Worm (Caenorhabditis elegans): ENCODE measurements around the gene C05D9.4.

DNA sequence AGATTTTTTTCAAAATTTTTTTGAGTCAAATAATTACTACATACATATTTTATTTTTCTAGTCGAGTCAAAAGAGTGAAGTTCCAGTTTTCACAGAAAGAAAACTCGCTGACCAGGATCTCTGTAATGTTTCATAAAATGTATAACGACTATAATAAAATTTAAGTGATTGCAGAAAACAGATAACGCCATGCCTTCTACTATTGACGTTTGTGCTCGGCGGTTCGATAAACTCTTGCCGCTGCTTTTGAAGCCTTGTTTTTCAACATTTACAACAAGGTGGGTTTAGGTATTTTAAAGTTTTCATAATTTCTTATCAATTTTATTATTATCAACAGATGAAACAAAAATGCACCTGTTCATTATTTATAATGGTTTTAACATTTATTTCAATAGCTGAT is 17.6 kb downstream of the C05D9.4 start, which contains the start of gene lmp-2:
- TF ChIP-seq T20F7.1 (GFP tag; optimal IDR thresholded peaks at IDR 0.05): no peak
- TF ChIP-seq saeg-2 (GFP tag; IDR thresholded peaks at IDR 0.05): no peak
- TF ChIP-seq mep-1 (tag; optimal IDR thresholded peaks at IDR 0.05): no peak
- TF ChIP-seq aly-2 (tag; optimal IDR thresholded peaks at IDR 0.05): no peak
- TF ChIP-seq lin-15B (tag; optimal IDR thresholded peaks at IDR 0.05): no peak
- no peak for TF ChIP-seq pha-4 (GFP tag; IDR thresholded peaks at IDR 0.05)
- no peak for TF ChIP-seq pha-4 (tag; optimal IDR thresholded peaks at IDR 0.05)
- no peak for TF ChIP-seq ceh-44 (GFP tag; IDR thresholded peaks at IDR 0.05)
- TF ChIP-seq nhr-77 (tag; optimal IDR thresholded peaks at IDR 0.05): no peak
- peak; percentile 83 for TF ChIP-seq pqm-1 (tag; optimal IDR thresholded peaks at IDR 0.05)
- TF ChIP-seq lin-13 (GFP tag; optimal IDR thresholded peaks at IDR 0.05): no peak
- TF ChIP-seq nhr-25 (tag; optimal IDR thresholded peaks at IDR 0.05; ENCODE audit: borderline replicate concordance, insufficient read depth): no peak

Measured in whole organism, L4 larva.